Fruit fly (Drosophila melanogaster) whole organism, embryonic: Measurements from ENCODE around the gene Txl.

Experiments
- Asciz ChIP-seq: fragments of 200-800 bp; sonication (Bioruptor generic); optimal IDR thresholded peaks from 2 replicates; lab custom pipeline; 2017; ENCODE audit warnings: missing biosample characterization, mild to moderate bottlenecking, missing genetic modification characterization, missing genetic modification reagents
- Bdp1 ChIP-seq: fragments of 200-800 bp; sonication (Bioruptor generic); optimal IDR thresholded peaks from 3 replicates; lab custom pipeline; 2016; ENCODE audit warnings: missing biosample characterization, missing genetic modification characterization
- Bteb2 ChIP-seq: fragments of 200-800 bp; sonication (Bioruptor generic); optimal IDR thresholded peaks from 2 replicates; lab custom pipeline; 2016; ENCODE audit warnings: missing biosample characterization, missing genetic modification characterization
- CG10543 ChIP-seq: fragments of 200-800 bp; sonication (Bioruptor generic); optimal IDR thresholded peaks from 3 replicates; lab custom pipeline; 2017; ENCODE audit warnings: missing biosample characterization, mild to moderate bottlenecking, missing genetic modification characterization, moderate library complexity
- CG11247 ChIP-seq: fragments of 200-800 bp; sonication (Bioruptor generic); IDR thresholded peaks from 2 replicates; pipeline ENCODE4 v1.3.6; 2022; ENCODE audit warnings: missing biosample characterization, missing genetic modification characterization
- CG11560 ChIP-seq: fragments of 200-800 bp; sonication (Bioruptor generic); IDR thresholded peaks from 3 replicates; pipeline ENCODE4 v1.3.6; 2022; ENCODE audit warnings: missing biosample characterization, missing genetic modification characterization
- CG12104 ChIP-seq: fragments of 200-800 bp; sonication (Bioruptor generic); optimal IDR thresholded peaks from 3 replicates; lab custom pipeline; 2016; ENCODE audit warnings: missing biosample characterization, missing genetic modification characterization
- CG12391 ChIP-seq: fragments of 200-800 bp; sonication (Bioruptor generic); optimal IDR thresholded peaks from 3 replicates; lab custom pipeline; 2018; ENCODE audit warnings: missing biosample characterization, mild to moderate bottlenecking, missing genetic modification characterization, moderate library complexity
- CG15269 ChIP-seq: fragments of 200-800 bp; sonication (Bioruptor generic); optimal IDR thresholded peaks from 2 replicates; lab custom pipeline; 2018; ENCODE audit warnings: missing biosample characterization, mild to moderate bottlenecking, missing genetic modification characterization, moderate library complexity
- CG1602 ChIP-seq: fragments of 200-800 bp; sonication (Bioruptor generic); optimal IDR thresholded peaks from 3 replicates; lab custom pipeline; 2016; ENCODE audit warnings: missing biosample characterization, missing genetic modification characterization
- CG16779 ChIP-seq: fragments of 200-800 bp; sonication (Bioruptor generic); IDR thresholded peaks from 2 replicates; pipeline ENCODE4 v1.3.6; 2022; ENCODE audit warnings: missing biosample characterization, missing genetic modification characterization
- CG17328 ChIP-seq: fragments of 200-800 bp; sonication (Bioruptor generic); IDR thresholded peaks from 2 replicates; pipeline ENCODE4 v1.3.6; 2022; ENCODE audit warnings: missing biosample characterization, missing genetic modification characterization
- CG2120 ChIP-seq: fragments of 200-800 bp; sonication (Bioruptor generic); optimal IDR thresholded peaks from 3 replicates; lab custom pipeline; 2016; ENCODE audit warnings: missing biosample characterization, missing genetic modification characterization
- CG2712 ChIP-seq: fragments of 200-800 bp; optimal IDR thresholded peaks from 3 replicates; lab custom pipeline; 2019; ENCODE audit warnings: missing biosample characterization, mild to moderate bottlenecking, missing genetic modification characterization, moderate library complexity
- CG8924 ChIP-seq: fragments of 200-800 bp; optimal IDR thresholded peaks from 3 replicates; lab custom pipeline; 2019; ENCODE audit warnings: missing biosample characterization, mild to moderate bottlenecking, missing genetic modification characterization, moderate library complexity
- CG9797 ChIP-seq: fragments of 200-800 bp; sonication (Bioruptor generic); optimal IDR thresholded peaks from 3 replicates; lab custom pipeline; 2018; ENCODE audit warnings: missing biosample characterization, mild to moderate bottlenecking, missing genetic modification characterization
- Camta ChIP-seq: fragments of 200-800 bp; sonication (Bioruptor generic); optimal IDR thresholded peaks from 2 replicates; lab custom pipeline; 2016; ENCODE audit warnings: missing biosample characterization, missing genetic modification characterization
- D19A ChIP-seq: fragments of 200-800 bp; optimal IDR thresholded peaks from 3 replicates; lab custom pipeline; 2019; ENCODE audit warnings: missing biosample characterization, mild to moderate bottlenecking, missing genetic modification characterization, moderate library complexity
- D19B ChIP-seq: fragments of 200-800 bp; sonication (Bioruptor generic); optimal IDR thresholded peaks from 2 replicates; lab custom pipeline; 2017; ENCODE audit warnings: missing biosample characterization, mild to moderate bottlenecking, missing genetic modification characterization
- HLHmδ ChIP-seq: fragments of 200-800 bp; sonication (Bioruptor generic); optimal IDR thresholded peaks from 2 replicates; lab custom pipeline; 2018; ENCODE audit warnings: missing biosample characterization, mild to moderate bottlenecking, missing genetic modification characterization, moderate library complexity
- MTF-1 ChIP-seq: fragments of 200-800 bp; sonication (Bioruptor generic); optimal IDR thresholded peaks from 2 replicates; lab custom pipeline; 2018; ENCODE audit warnings: missing biosample characterization, mild to moderate bottlenecking, missing genetic modification characterization, borderline replicate concordance
- Myb ChIP-seq: fragments of 200-800 bp; sonication (Bioruptor generic); optimal IDR thresholded peaks from 2 replicates; lab custom pipeline; 2016; ENCODE audit warnings: missing biosample characterization, missing genetic modification characterization
- Nf-YB ChIP-seq: fragments of 200-800 bp; sonication (Bioruptor generic); optimal IDR thresholded peaks from 3 replicates; lab custom pipeline; 2019; ENCODE audit warnings: missing biosample characterization, mild to moderate bottlenecking, missing genetic modification characterization, moderate library complexity
- Oaz ChIP-seq: fragments of 200-800 bp; sonication (Bioruptor generic); IDR thresholded peaks from 2 replicates; pipeline ENCODE4 v1.3.6; 2022; ENCODE audit warnings: missing biosample characterization, missing genetic modification characterization
- PHDP ChIP-seq: fragments of 200-800 bp; sonication (Bioruptor generic); optimal IDR thresholded peaks from 3 replicates; lab custom pipeline; 2018; ENCODE audit warnings: missing biosample characterization, mild to moderate bottlenecking, missing genetic modification characterization, moderate library complexity
- Scr ChIP-seq: fragments of 200-800 bp; sonication (Bioruptor generic); IDR thresholded peaks from 2 replicates; pipeline ENCODE4 v1.3.6; 2022; ENCODE audit warnings: missing biosample characterization, missing genetic modification characterization; ENCODE audit not compliant: partially characterized antibody
- Six4 ChIP-seq: fragments of 200-800 bp; sonication (Bioruptor generic); optimal IDR thresholded peaks from 2 replicates; lab custom pipeline; 2016; ENCODE audit warnings: missing biosample characterization, missing genetic modification characterization
- Trl ChIP-seq, 3 experiments: fragments of >200 bp in 2 of 3; fragments of 200-800 bp in 1 of 3; sonication (Bioruptor generic) in 1 of 3; optimal IDR thresholded peaks; 2 replicates in 1 of 3; 3 replicates in 2 of 3; lab custom pipeline; 2016 to 2017; ENCODE audit warnings: missing biosample characterization in 1 of 3, missing genetic modification characterization in 1 of 3
- al ChIP-seq: fragments of 200-800 bp; sonication (Bioruptor generic); IDR thresholded peaks from 2 replicates; pipeline ENCODE4 v1.3.6; 2022; ENCODE audit warnings: missing biosample characterization, missing genetic modification characterization
- bigmax ChIP-seq: fragments of 200-800 bp; sonication (Bioruptor generic); optimal IDR thresholded peaks from 2 replicates; lab custom pipeline; 2018; ENCODE audit warnings: missing biosample characterization, mild to moderate bottlenecking, missing genetic modification characterization
- bowl ChIP-seq: fragments of 200-800 bp; sonication (Bioruptor generic); IDR thresholded peaks from 2 replicates; pipeline ENCODE4 v1.3.6; 2022; ENCODE audit warnings: missing biosample characterization, missing genetic modification characterization
- cato ChIP-seq: fragments of 200-800 bp; sonication (Bioruptor generic); optimal IDR thresholded peaks from 2 replicates; lab custom pipeline; 2016; ENCODE audit warnings: missing biosample characterization, missing genetic modification characterization, borderline replicate concordance
- chm ChIP-seq: fragments of 200-800 bp; sonication (Bioruptor generic); IDR thresholded peaks from 2 replicates; pipeline ENCODE4 v1.3.6; 2022; ENCODE audit warnings: missing biosample characterization, missing genetic modification characterization
- crp ChIP-seq, 2 experiments: fragments of 200-800 bp; sonication (Bioruptor generic); optimal IDR thresholded peaks; 2 replicates in 1 of 2; 3 replicates in 1 of 2; lab custom pipeline; 2017; ENCODE audit warnings: missing biosample characterization in 2 of 2, missing genetic modification characterization in 2 of 2, mild to moderate bottlenecking in 1 of 2, moderate library complexity in 1 of 2
- gcm ChIP-seq: fragments of 200-800 bp; sonication (Bioruptor generic); optimal IDR thresholded peaks from 2 replicates; lab custom pipeline; 2019; ENCODE audit warnings: missing biosample characterization, mild to moderate bottlenecking, missing genetic modification characterization, moderate library complexity
- gfzf ChIP-seq: fragments of 200-800 bp; sonication (Bioruptor generic); optimal IDR thresholded peaks from 2 replicates; lab custom pipeline; 2016; ENCODE audit warnings: missing biosample characterization, mild to moderate bottlenecking, missing genetic modification characterization, moderate library complexity
- kay ChIP-seq: fragments of 200-800 bp; sonication (Bioruptor generic); optimal IDR thresholded peaks from 2 replicates; lab custom pipeline; 2016; ENCODE audit warnings: missing biosample characterization, missing genetic modification characterization
- ken ChIP-seq: fragments of 200-800 bp; sonication (Bioruptor generic); IDR thresholded peaks from 3 replicates; pipeline ENCODE4 v1.3.6; 2022; ENCODE audit warnings: missing biosample characterization, missing genetic modification characterization
- mam ChIP-seq: fragments of 200-800 bp; sonication (Bioruptor generic); optimal IDR thresholded peaks from 3 replicates; lab custom pipeline; 2016; ENCODE audit warnings: missing biosample characterization, missing genetic modification characterization
- nerfin-2 ChIP-seq: fragments of 200-800 bp; sonication (Bioruptor generic); IDR thresholded peaks from 2 replicates; pipeline ENCODE4 v1.3.6; 2022; ENCODE audit warnings: missing biosample characterization, missing genetic modification characterization; ENCODE audit not compliant: partially characterized antibody
- otp ChIP-seq: fragments of 200-800 bp; sonication (Bioruptor generic); IDR thresholded peaks from 3 replicates; pipeline ENCODE4, ENCODE4 v1.3.6; 2022; ENCODE audit warnings: missing biosample characterization, missing genetic modification characterization
- salm ChIP-seq: fragments of 200-800 bp; sonication (Bioruptor generic); optimal IDR thresholded peaks from 2 replicates; lab custom pipeline; 2018; ENCODE audit warnings: missing biosample characterization, mild to moderate bottlenecking, missing genetic modification characterization
- ssp ChIP-seq: fragments of 200-800 bp; sonication (Bioruptor generic); IDR thresholded peaks from 2 replicates; pipeline ENCODE4 v1.3.6; 2022; ENCODE audit warnings: missing biosample characterization, missing genetic modification characterization
- stwl ChIP-seq: fragments of 200-800 bp; sonication (Bioruptor generic); optimal IDR thresholded peaks from 3 replicates; lab custom pipeline; 2018; ENCODE audit warnings: missing biosample characterization, mild to moderate bottlenecking, missing genetic modification characterization, moderate library complexity
- tap ChIP-seq: fragments of 200-800 bp; optimal IDR thresholded peaks from 3 replicates; lab custom pipeline; 2019; ENCODE audit warnings: missing biosample characterization, mild to moderate bottlenecking, missing genetic modification characterization, moderate library complexity
- ttk ChIP-seq: fragments of 200-800 bp; sonication (Bioruptor generic); IDR thresholded peaks from 2 replicates; pipeline ENCODE4 v2.1.2; 2022; ENCODE audit warnings: missing biosample characterization, missing genetic modification characterization
- twi ChIP-seq: fragments of 200-800 bp; optimal IDR thresholded peaks from 2 replicates; lab custom pipeline; 2019; ENCODE audit warnings: missing biosample characterization, mild to moderate bottlenecking, missing genetic modification characterization, moderate library complexity
- tx ChIP-seq: fragments of 200-800 bp; sonication (Bioruptor generic); optimal IDR thresholded peaks from 2 replicates; lab custom pipeline; 2016; ENCODE audit warnings: missing biosample characterization, missing genetic modification characterization
- vnd ChIP-seq: fragments of 200-800 bp; sonication (Bioruptor generic); IDR thresholded peaks from 3 replicates; pipeline ENCODE4 v1.3.6; 2022; ENCODE audit warnings: missing biosample characterization, missing genetic modification characterization; ENCODE audit not compliant: partially characterized antibody
- vvl ChIP-seq: fragments of 200-800 bp; sonication (Bioruptor generic); IDR thresholded peaks from 2 replicates; pipeline ENCODE4 v1.3.6; 2022; ENCODE audit warnings: missing biosample characterization, missing genetic modification characterization
- wek ChIP-seq: fragments of 200-800 bp; sonication (Bioruptor generic); optimal IDR thresholded peaks from 3 replicates; lab custom pipeline; 2018; ENCODE audit warnings: missing biosample characterization, mild to moderate bottlenecking, missing genetic modification characterization, moderate library complexity

The Txl gene

DNA sequence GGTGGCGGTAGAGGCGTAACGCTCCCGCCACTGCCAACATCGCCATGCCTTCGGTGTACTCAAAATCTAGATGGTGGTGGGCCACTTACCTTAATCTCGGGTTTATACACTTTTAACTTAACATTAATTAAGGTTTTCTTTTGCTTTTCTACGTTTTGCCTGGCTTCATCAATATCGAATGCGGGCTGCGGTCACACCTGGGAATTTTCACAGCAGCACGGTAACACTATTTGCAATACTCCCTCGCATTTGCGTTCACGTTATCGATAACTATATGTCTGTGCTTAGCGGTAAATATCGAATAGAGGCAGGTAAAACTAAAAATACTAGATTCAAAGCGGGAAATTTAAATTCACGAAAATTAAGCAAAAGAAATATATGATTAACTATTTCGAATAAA is 28.3 kb downstream of the Txl start, which contains the start of gene Bre1 (continued):
- TF ChIP-seq MTF-1 (GFP tag; lab: Kevin White, UChicago) (no peak), D19B (GFP tag; lab: Kevin White, UChicago) (no peak), Nf-YB (GFP tag; lab: Kevin White, UChicago) (no peak), CG1602 (no peak), CG17328 (GFP tag; lab: Robert Waterston, UW) (no peak), bowl (GFP tag; lab: Robert Waterston, UW) (no peak), vvl (0 out of 2 replicates have a peak, but pooled peaks have one; percentile 22), ssp (GFP tag; lab: Robert Waterston, UW) (no peak), CG2120 (GFP tag; lab: Kevin White, UChicago) (no peak), Bteb2 (no peak), nerfin-2 (peak; percentile 52), mam (GFP tag; lab: Kevin White, UChicago) (no peak), CG15269 (tag; lab: Kevin White, UChicago) (no peak), gfzf (peak; percentile 94), CG12104 (no peak), twi (tag; lab: Kevin White, UChicago) (no peak), wek (no peak), vnd (peak; percentile 55; the same call in 1 of the 3 replicates), CG16779 (GFP tag; lab: Robert Waterston, UW) (no peak), otp (GFP tag; lab: Robert Waterston, UW) (no peak), Oaz (GFP tag; lab: Robert Waterston, UW) (no peak), chm (no peak), CG8924 (tag; lab: Kevin White, UChicago) (no peak), CG11247 (GFP tag; lab: Robert Waterston, UW) (no peak), cato (no peak), D19A (no peak), crp (GFP tag; optimal IDR thresholded peaks at IDR 0.05; lab: Kevin White, UChicago) (no peak), ttk (GFP tag; lab: Robert Waterston, UW) (no peak), ken (GFP tag; lab: Robert Waterston, UW) (no peak), CG12391 (tag; lab: Kevin White, UChicago) (peak; percentile 4), Asciz (GFP tag; lab: Kevin White, UChicago) (no peak), Scr (peak; percentile 67), tx (GFP tag; lab: Kevin White, UChicago) (no peak), Camta (GFP tag; lab: Kevin White, UChicago) (no peak), gcm (peak; percentile 45), CG2712 (tag; lab: Kevin White, UChicago) (peak; percentile 29), CG9797 (peak; percentile 99), kay (GFP tag; lab: Kevin White, UChicago) (no peak), Trl (optimal IDR thresholded peaks at IDR 0.05; lab: Kevin White, UChicago) (no peak), Trl (GFP tag; optimal IDR thresholded peaks at IDR 0.05; lab: Kevin White, UChicago) (no peak), PHDP (tag; lab: Kevin White, UChicago) (no peak), Myb (peak; percentile 31), Six4 (no peak), CG11560 (peak; percentile 97), al (no peak), CG10543 (GFP tag; lab: Kevin White, UChicago) (no peak), HLHmδ (no peak), bigmax (GFP tag; lab: Kevin White, UChicago) (no peak), tap (tag; lab: Kevin White, UChicago) (no peak), Bdp1 (GFP tag; lab: Kevin White, UChicago) (no peak), salm (tag; lab: Kevin White, UChicago) (no peak), stwl (tag; lab: Kevin White, UChicago) (peak; percentile 78)
